Worm (Caenorhabditis elegans): ENCODE data around the gene pmp-1.

ce11 chrII:6841102-6841501, 42.5 kb downstream of the pmp-1 start:
- no peak for TF ChIP-seq M03D4.4 (tag; optimal IDR thresholded peaks at IDR 0.05)
- TF ChIP-seq mep-1 (tag; optimal IDR thresholded peaks at IDR 0.05): no peak
- TF ChIP-seq nhr-28 (tag; optimal IDR thresholded peaks at IDR 0.05): no peak
- no peak for TF ChIP-seq nhr-12 (tag; optimal IDR thresholded peaks at IDR 0.05)
- TF ChIP-seq nhr-237 (tag; optimal IDR thresholded peaks at IDR 0.05): no peak

All from whole organism, mixed stage, embryonic.